Worm (Caenorhabditis elegans): ENCODE measurements around the gene Y22D7AL.16.

DNA sequence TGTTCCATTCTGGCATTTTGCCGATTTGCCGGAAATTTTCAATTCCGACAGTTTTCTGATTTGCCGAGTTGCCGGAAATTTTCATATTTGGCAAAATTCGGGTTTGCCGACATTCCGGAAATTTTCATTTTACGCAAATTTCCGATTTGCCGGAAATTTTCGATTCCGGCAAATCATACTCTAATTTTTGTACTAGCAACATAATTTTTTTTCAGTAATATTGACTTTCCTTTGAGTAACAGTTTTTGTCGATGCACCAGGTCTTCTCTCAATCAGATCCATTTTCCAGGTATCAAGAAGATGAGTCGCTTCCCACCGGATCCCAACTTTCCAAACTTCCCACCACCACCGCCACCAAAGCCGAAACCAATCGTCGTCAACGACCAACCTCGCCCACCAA, 23.9 kb downstream of the Y22D7AL.16 start, which contains the start of gene Y22D7AL.3:
- TF ChIP-seq ama-1 (optimal IDR thresholded peaks at IDR 0.05), result no peak
- TF ChIP-seq aly-2 (tag; optimal IDR thresholded peaks at IDR 0.05), result no peak
- TF ChIP-seq nhr-23 (tag; optimal IDR thresholded peaks at IDR 0.05), result no peak
- no peak for TF ChIP-seq snpc-4 (tag; optimal IDR thresholded peaks at IDR 0.05)
- no peak for TF ChIP-seq tbx-2 (tag; optimal IDR thresholded peaks at IDR 0.05)
- no peak for TF ChIP-seq nhr-28 (tag; optimal IDR thresholded peaks at IDR 0.05)
- no peak for TF ChIP-seq nhr-76 (tag; optimal IDR thresholded peaks at IDR 0.05)
- no peak for TF ChIP-seq lin-39 (tag; optimal IDR thresholded peaks at IDR 0.05)
- no peak for TF ChIP-seq R02D3.7 (tag; optimal IDR thresholded peaks at IDR 0.05)
- no peak for TF ChIP-seq unc-39 (tag; optimal IDR thresholded peaks at IDR 0.05)
- no peak for TF ChIP-seq ztf-11 (tag; optimal IDR thresholded peaks at IDR 0.05)
- no peak for TF ChIP-seq nhr-43 (tag; optimal IDR thresholded peaks at IDR 0.05; ENCODE audit: poor library complexity, severe bottlenecking)
